Worm (Caenorhabditis elegans): ENCODE data around the gene meg-1.

Gene meg-1

DNA sequence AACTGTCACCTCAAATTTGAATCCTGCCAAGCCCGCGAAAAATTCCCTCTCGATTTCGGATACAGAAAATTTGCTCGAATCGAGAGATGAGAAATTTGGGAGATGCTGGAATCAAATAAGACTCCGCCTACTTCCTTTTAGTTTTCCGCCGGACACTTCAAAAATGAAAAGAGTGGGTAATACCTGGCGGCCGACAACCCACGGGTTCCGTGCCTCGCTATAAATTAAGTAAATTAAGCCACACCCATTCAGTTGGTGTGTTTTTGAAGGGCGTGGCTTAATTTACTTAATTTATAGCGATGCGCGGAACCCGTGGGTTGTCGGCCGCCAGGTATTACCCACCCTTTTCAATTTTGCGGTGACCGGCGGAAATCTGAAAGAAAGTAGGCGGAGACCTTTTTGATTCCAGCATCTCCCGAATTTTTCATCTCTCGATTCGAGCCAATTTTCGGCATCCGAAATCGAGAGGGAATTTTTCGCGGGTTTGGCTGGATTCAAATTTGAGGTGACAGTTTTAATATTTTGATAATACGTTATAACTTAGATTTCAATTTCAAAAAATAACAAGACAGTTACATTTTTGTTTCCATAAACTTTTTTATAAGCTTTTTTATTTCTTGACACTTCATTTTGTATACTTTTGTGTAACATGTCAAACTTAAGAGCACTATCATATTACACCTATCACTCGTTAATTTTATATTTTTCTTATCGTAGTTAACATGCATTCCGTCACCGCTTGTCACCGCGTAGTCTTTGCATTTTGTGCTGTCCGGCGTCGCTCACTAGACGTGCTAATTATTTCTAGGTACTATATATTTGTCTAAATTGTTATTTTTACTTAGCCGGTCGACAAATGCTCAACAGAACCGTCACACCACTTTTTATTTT lies 17.5 kb upstream of the meg-1 start:
- no peak for TF ChIP-seq unc-62 (GFP tag; optimal IDR thresholded peaks at IDR 0.05)

DNA sequence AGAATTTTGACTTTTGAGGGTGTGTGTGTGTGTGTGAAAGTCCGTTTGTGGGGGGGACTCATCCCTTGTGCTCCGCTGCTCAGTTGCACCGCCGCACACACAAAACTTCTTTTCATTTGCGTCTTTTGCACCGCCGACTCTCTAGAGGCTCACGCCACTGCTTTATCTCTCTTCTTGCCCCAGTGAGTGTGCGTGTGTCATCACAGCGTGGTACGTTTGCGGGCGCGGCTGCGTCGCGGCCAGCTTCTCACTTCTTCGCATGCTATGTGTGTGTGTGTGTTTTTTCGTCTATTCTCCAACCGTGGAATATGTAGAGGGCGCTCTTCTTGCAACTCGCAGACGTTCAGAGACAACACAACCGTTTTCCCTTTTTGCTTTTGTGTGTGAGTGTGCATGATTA lies 16.1 kb upstream of the meg-1 start:
- no peak for TF ChIP-seq unc-62 (GFP tag; optimal IDR thresholded peaks at IDR 0.05)

DNA sequence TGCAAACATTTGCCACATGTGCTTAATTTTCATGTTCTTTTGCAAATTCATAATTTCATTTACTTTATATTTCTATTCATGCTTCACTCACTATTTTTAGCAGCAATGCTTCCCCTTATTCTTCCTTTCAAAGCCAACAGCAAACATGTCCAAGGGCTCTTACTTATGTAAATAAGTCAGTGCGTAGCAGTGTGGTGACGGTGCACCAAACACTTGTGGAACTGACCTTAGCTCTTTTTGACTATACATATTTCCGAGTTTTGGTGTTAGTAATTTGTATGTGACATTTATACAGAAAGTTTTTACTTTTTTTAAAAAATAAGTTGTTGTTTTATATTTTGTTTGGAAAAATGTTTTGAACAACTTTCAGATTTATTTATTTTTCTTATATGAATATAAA lies 15.7 kb upstream of the meg-1 start:
- no peak for TF ChIP-seq unc-62 (GFP tag; optimal IDR thresholded peaks at IDR 0.05)

DNA sequence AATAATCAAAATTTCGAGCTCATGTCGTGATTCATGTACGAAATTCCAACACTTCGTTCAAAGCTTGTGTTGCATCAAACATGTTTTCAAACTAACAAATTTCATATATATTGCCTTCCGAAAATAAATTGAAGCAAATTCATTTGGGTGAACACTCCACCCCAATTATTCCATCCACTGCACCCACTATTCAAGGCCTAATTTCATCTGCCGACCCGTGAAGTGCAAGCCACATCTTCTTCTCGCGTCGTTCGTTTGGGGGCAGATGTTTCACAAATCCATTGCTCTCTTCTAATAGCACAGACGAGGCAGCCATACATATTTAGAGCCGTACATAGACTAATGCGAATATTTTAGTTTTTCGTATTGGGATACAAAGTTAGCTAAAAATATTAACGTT lies 14.8 kb upstream of the meg-1 start:
- TF ChIP-seq unc-62 (GFP tag; optimal IDR thresholded peaks at IDR 0.05), result no peak

DNA sequence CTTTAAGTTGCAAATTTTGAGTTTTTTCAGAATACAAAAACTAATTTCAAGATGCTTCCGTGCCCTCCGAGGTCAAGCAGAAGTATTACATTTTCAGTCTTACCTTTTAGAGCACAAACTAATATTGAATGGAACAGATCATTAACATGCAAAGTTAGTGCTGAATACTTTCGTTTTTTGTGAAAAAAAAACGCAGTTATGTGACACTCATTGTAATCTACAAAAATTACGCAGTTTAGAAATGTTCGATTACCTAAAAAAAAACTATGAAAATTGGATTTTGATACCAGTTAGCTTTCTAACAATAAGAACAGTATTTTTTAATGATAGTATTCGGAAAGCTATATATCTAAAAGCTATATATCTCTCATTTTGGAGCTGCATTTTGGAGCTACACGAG lies 12.4 kb upstream of the meg-1 start:
- no peak for TF ChIP-seq unc-62 (GFP tag; optimal IDR thresholded peaks at IDR 0.05)

DNA sequence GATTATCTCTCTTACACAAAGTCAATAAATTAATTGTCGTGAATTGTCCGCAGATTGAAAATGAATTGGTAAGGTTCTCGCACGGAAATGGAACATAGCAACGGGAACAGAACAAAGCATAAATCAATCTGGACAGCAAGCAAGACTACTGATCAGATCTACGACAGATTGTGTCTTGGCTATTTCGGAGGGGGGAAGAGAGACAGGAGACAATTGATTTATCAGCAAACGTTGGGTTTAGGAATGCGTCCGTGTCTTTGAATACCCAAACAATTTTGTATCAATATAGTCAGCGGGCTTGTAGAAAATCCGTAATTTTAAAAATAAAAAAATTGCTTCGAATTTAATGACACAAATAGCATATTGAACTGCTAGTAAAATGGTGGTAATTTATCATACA lies 11.9 kb upstream of the meg-1 start:
- TF ChIP-seq unc-62 (GFP tag; optimal IDR thresholded peaks at IDR 0.05), result no peak

DNA sequence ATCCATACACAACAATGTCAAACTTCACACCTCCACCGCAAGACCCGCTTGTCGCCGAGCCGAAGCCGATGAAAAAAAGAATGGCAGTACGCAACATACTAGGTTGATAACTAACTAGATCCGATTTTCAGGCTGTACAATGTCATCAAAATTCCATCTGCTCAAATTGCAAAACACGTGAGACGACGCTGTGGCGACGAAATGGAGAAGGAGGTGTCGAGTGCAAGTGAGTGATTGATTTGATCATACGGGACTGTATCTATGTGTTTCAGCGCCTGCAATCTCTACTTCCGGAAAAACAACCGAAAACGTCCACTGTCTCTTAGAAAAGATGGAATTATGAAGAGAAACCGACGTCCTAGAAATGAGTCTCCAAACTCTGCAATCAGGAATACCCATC lies 10.9 kb upstream of the meg-1 start:
- no peak for TF ChIP-seq unc-62 (GFP tag; optimal IDR thresholded peaks at IDR 0.05)

DNA sequence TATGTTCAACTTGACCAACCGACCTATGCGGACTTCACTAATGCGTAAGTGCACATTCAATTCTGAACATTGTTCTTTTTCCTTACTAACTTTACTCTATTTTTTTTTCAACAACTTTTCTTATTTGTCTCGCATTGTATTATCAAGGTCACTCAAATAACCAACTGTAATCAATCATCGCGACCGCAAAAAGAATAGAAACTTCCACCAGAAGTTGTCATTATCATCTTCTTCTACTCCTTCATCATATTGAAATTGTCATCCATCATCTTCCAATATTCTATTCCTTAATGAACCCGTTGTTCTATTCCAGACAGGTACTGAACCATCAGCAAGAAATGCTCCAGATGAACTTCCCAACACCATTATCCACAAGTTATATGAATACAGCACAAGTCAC lies 10.0 kb upstream of the meg-1 start:
- no peak for TF ChIP-seq unc-62 (GFP tag; optimal IDR thresholded peaks at IDR 0.05)

DNA sequence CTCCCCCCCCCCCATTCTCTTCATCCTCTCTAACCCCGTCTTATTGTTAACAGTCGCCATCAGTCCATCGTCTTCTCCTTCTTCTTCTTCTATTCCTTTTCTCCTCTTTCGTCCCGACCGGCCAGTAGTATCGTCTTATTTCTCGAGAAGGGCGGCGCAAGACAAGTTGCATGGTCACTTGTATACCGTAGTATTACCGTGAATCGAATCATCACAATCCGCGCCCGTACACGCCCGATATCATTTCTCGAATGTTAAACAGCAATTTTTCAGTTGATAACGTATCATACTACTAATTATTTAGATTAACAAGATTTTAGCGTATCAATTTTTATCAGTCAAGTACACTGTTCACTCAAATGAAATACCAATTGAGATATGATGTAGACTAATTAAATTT lies 8.5 kb upstream of the meg-1 start:
- no peak for TF ChIP-seq unc-62 (GFP tag; optimal IDR thresholded peaks at IDR 0.05)

DNA sequence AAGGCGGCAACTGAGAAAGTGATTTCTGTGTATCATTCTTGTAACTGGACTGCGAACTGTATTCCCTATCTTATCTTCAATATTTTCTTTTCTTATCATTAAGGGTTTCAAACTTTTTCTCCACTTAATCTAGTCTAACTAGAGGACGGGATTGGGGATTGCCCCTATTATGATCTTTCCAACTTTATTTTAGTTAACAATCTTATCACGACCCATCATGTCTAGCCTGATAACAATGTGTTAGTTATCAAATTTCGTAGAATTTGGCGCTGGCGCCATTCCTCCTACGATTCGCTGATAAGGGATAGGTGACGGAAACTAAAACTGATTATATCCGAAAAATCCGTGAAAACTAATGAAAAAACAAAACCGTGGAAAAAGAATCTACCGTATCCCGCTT lies 7.9 kb upstream of the meg-1 start:
- TF ChIP-seq unc-62 (GFP tag; optimal IDR thresholded peaks at IDR 0.05), result no peak

DNA sequence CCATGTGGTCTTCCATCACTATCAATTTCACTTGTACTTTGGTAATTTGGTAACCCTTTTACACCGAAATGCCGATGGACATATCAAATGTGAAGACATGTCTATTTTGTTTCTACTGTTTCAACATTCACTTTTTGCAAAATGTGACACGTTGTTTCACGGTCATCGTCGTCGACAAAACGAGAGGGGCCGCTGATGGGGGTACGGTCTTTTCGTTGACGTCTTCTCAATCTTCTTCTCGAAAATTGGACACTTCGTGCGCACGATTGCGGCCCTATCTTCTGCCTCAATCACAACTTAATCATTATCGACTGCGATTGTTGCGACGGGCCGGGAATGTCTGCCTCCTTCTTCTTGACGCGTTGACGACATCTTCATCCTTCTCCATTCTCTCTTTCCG lies 7.3 kb upstream of the meg-1 start:
- no peak for TF ChIP-seq unc-62 (GFP tag; optimal IDR thresholded peaks at IDR 0.05)

DNA sequence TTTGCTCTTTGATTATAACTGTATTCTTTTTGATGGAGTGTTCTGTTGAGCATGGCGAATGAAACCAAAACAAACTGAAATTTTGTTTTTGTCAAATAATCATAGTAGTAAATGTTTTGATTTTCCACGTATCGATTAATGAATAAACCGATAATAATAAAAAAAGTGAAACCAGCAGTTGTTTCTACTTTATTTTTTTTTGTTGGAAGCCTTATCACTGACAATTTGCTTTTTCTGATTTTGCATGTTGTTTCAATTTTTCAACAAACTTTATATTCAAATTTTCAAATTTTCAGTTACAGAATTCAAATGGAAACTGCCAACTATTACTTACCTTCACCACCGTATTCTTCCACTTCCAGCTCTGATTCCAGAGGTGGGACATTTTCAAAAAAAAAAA lies 5.1 kb upstream of the meg-1 start, which contains the start of gene elt-3:
elt-3 (plus strand) TSS at position 301 of the 400 bp plus-strand sequence.
- TF ChIP-seq unc-62 (GFP tag; optimal IDR thresholded peaks at IDR 0.05), result no peak

DNA sequence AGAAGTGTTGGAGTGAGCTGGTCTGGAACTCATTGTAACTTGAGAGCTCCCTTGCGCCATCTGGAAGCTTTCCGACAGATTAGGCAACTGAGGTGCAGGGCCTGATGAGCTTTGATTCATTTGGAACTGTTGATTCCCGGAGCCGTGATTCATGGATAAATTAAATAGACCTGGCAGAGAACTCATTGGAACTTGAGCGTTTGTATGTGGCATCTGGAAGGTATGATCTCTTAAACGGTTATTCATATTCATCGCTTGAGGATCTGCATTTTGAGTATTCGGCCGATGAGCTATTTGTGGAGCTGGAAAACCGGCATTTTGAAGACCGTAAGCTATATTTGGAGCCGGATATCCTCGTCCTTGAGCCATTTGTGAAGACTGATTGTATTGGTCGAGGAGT lies 902 bp downstream of the meg-1 start:
- TF ChIP-seq unc-62 (GFP tag; optimal IDR thresholded peaks at IDR 0.05), result no peak

DNA sequence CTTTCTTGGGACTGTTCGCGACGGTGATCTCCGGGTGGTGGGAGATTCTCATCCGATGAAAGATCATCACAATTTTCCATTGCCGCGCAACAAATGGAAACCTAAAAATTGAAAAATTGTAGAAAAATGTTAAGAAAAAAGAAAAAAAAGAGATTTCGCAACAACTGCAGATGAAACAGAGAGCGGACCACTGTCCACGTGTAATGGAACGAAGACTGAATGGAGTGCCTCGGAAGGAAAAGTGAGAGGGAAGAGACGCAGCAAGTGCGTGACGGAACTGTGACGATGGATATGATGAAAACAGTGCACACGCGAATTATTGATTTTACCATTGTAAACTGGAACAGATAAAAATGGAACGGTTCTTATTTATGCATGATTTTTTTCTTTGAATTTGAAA lies 3.4 kb downstream of the meg-1 start, which contains the start of gene meg-2:
meg-2 (minus strand) TSS at position 101 of the 400 bp plus-strand sequence.
- no peak for TF ChIP-seq unc-62 (GFP tag; optimal IDR thresholded peaks at IDR 0.05)

DNA sequence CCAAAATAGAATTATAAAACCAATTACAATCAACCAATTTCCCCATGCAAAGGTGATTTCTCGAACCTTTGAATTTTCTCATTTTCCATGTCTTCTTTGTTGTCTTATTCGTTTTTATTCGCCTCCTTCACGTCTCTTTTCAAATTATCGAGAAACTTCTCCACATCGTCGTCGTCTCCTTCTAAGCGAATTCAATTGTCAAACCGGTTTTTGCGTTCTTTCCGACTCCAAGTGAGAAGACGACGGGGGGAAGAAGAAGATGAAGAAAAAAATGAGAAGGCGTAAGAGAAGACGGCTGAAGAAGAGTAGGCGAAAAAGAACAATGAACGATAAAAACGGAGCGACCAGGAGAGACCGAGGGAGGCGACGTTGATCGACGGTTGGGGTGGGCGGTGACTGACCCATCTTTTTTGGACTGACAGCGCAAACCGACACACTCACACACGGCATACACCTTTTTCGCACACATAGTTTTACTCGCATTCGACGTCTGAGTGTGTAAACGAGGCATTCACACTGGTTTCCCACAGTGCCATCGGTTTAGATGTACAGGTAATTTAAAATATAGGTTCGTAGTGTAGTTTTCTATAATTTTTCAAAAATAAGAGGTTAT lies 9.0 kb downstream of the meg-1 start:
- TF ChIP-seq unc-62 (GFP tag; optimal IDR thresholded peaks at IDR 0.05), result no peak

DNA sequence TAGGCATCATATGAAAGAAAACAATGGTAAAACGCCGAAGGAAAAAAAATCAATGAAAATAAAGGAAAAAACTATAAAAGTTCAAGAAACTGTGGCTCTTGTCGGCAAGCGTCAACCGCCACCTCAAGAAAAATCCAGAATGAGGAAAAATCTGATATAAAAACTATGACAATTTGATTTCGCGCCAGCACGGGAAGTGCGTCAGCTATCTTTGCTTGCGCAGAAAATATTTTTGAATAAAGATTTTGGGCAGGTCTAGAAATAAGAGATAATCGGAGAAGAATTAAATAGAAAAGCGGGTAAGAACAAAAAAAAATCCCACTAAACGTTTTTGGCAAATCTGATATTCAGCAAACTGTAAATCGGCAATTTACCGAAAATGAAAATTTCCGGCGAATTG lies 11.3 kb downstream of the meg-1 start:
- no peak for TF ChIP-seq unc-62 (GFP tag; optimal IDR thresholded peaks at IDR 0.05)

DNA sequence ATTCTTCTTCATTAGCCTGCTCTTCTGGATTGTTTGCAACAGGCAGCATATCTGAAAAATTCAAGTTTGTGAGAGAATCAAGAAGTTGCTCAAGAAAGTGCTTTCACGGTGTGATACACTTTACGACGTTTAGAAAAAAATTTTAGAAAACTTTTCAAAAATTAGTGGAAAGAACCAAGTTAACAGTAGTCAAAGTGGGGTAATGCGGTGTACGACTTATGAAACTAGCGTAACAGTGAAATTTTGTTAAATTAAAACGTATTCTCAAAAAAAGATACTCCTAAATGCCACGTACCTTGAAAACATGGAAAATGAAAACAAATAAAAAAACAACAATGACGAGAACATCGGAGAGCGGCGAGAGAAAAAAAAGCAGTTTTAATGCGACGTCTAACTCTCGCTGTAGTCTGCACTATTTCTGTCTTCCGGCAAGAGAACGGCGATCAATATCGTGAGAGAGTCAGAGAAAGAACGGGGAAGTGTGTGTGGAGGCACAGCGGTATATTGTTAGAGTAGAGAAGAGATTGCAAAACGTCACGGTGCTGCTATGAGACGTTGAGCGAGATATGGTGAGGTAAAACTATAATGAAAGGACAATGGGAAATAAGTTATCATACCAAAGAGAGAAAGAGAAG lies 12.2 kb downstream of the meg-1 start, which contains the start of gene ekl-5:
ekl-5 (minus strand) TSS at position 51 of the 635 bp plus-strand sequence.
- no peak for TF ChIP-seq unc-62 (GFP tag; optimal IDR thresholded peaks at IDR 0.05)

Measured in whole organism, dauer.